Worm (Caenorhabditis elegans): Measurements from ENCODE around the gene mrps-25.

ce11 chrIV:1067430-1067829, 10.7 kb downstream of the mrps-25 start, which contains the start of gene znf-782:
- TF ChIP-seq lsy-2 (tag; optimal IDR thresholded peaks at IDR 0.05) (peak in 1 of 2 experiments; percentile 19), unc-62 (GFP tag; optimal IDR thresholded peaks at IDR 0.05) (no peak)

Measured in whole organism, L2 larva.